Fruit fly (Drosophila melanogaster) whole organism, prepupa: Measurements from ENCODE around the gene GstD3.
A peak's percentile ranks its signal among the peaks of the same experiment; 100 is the strongest.

ENCODE experiments used
- Blimp-1 ChIP-seq: fragments of 200-800 bp; sonication (Bioruptor generic); optimal IDR thresholded peaks from 3 replicates; lab custom pipeline; 2017; ENCODE audit warnings: missing biosample characterization, missing genetic modification characterization, mild to moderate bottlenecking, moderate library complexity, missing genetic modification reagents
- CG10631 ChIP-seq: fragments of 200-800 bp; sonication (Bioruptor generic); optimal IDR thresholded peaks from 2 replicates; lab custom pipeline; 2016; ENCODE audit warnings: missing biosample characterization, missing genetic modification characterization
- CG10669 ChIP-seq: fragments of 200-800 bp; sonication (Bioruptor generic); optimal IDR thresholded peaks from 3 replicates; lab custom pipeline; 2018; ENCODE audit warnings: missing biosample characterization, mild to moderate bottlenecking, missing genetic modification characterization, moderate library complexity
- CG11294 ChIP-seq: fragments of 200-800 bp; sonication (Bioruptor generic); IDR thresholded peaks from 2 replicates; pipeline ENCODE4 v1.3.6; 2022; ENCODE audit warnings: missing biosample characterization, missing genetic modification characterization
- CG11762 ChIP-seq: fragments of 200-800 bp; sonication (Bioruptor generic); optimal IDR thresholded peaks from 3 replicates; lab custom pipeline; 2016; ENCODE audit warnings: missing biosample characterization, missing genetic modification characterization; ENCODE audit not compliant: insufficient read depth
- CG15336 ChIP-seq: fragments of 200-800 bp; sonication (Bioruptor generic); IDR thresholded peaks from 2 replicates; pipeline ENCODE4 v1.3.6; 2022; ENCODE audit warnings: missing biosample characterization, missing genetic modification characterization
- CG1621 ChIP-seq: fragments of 200-800 bp; sonication (Bioruptor generic); optimal IDR thresholded peaks from 3 replicates; lab custom pipeline; 2018; ENCODE audit warnings: missing biosample characterization, mild to moderate bottlenecking, missing genetic modification characterization
- CG16779 ChIP-seq: fragments of 200-800 bp; sonication (Bioruptor generic); optimal IDR thresholded peaks from 3 replicates; lab custom pipeline; 2017; ENCODE audit warnings: missing biosample characterization, mild to moderate bottlenecking, missing genetic modification characterization
- CG31627 ChIP-seq: fragments of 200-800 bp; sonication (Bioruptor generic); optimal IDR thresholded peaks from 3 replicates; lab custom pipeline; 2016; ENCODE audit warnings: missing biosample characterization, missing genetic modification characterization
- CG32006 ChIP-seq: fragments of 200-800 bp; sonication (Bioruptor generic); optimal IDR thresholded peaks from 3 replicates; lab custom pipeline; 2017; ENCODE audit warnings: missing biosample characterization, mild to moderate bottlenecking, missing genetic modification characterization
- CG34406 ChIP-seq: fragments of 200-800 bp; sonication (Bioruptor generic); optimal IDR thresholded peaks from 3 replicates; lab custom pipeline; 2016; ENCODE audit warnings: missing biosample characterization, missing genetic modification characterization
- CG3919 ChIP-seq: fragments of 200-800 bp; sonication (Bioruptor generic); optimal IDR thresholded peaks from 3 replicates; lab custom pipeline; 2016; ENCODE audit warnings: missing biosample characterization, missing genetic modification characterization
- CG4318 ChIP-seq: fragments of 200-800 bp; sonication (Bioruptor generic); optimal IDR thresholded peaks from 3 replicates; lab custom pipeline; 2017; ENCODE audit warnings: missing biosample characterization, mild to moderate bottlenecking, missing genetic modification characterization
- CG6276 ChIP-seq: fragments of 200-800 bp; sonication (Bioruptor generic); optimal IDR thresholded peaks from 2 replicates; lab custom pipeline; 2017; ENCODE audit warnings: missing biosample characterization, mild to moderate bottlenecking, missing genetic modification characterization
- CG6792 ChIP-seq: fragments of 200-800 bp; sonication (Bioruptor generic); optimal IDR thresholded peaks from 3 replicates; lab custom pipeline; 2016; ENCODE audit warnings: missing biosample characterization, missing genetic modification characterization
- CG6854 ChIP-seq: fragments of 200-800 bp; sonication (Bioruptor generic); optimal IDR thresholded peaks from 2 replicates; lab custom pipeline; 2017; ENCODE audit warnings: missing biosample characterization, mild to moderate bottlenecking, missing genetic modification characterization
- CG8119 ChIP-seq: fragments of 200-800 bp; sonication (Bioruptor generic); IDR thresholded peaks from 3 replicates; pipeline ENCODE4 v1.3.6; 2022; ENCODE audit warnings: missing biosample characterization, missing genetic modification characterization
- CG8632 ChIP-seq: fragments of 200-800 bp; sonication (Bioruptor generic); optimal IDR thresholded peaks from 3 replicates; lab custom pipeline; 2016; ENCODE audit warnings: missing biosample characterization, missing genetic modification characterization
- CG9139 ChIP-seq: fragments of 200-800 bp; sonication (Bioruptor generic); optimal IDR thresholded peaks from 3 replicates; lab custom pipeline; 2017; ENCODE audit warnings: missing biosample characterization, mild to moderate bottlenecking, missing genetic modification characterization
- Eip75B ChIP-seq: fragments of 200-800 bp; sonication (Bioruptor generic); optimal IDR thresholded peaks from 3 replicates; lab custom pipeline; 2016; ENCODE audit warnings: missing biosample characterization, missing genetic modification characterization
- Eip78C ChIP-seq: fragments of 200-800 bp; sonication (Bioruptor generic); peaks from one replicate; lab custom pipeline; 2016; ENCODE audit warnings: missing biosample characterization, missing genetic modification characterization
- Eip93F ChIP-seq: fragments of 200-800 bp; sonication (Bioruptor generic); optimal IDR thresholded peaks from 2 replicates; lab custom pipeline; 2016; ENCODE audit warnings: missing biosample characterization, mild to moderate bottlenecking, missing genetic modification characterization
- Ets96B ChIP-seq: fragments of 200-800 bp; optimal IDR thresholded peaks from 2 replicates; lab custom pipeline; 2019; ENCODE audit warnings: missing biosample characterization, mild to moderate bottlenecking, missing genetic modification characterization, moderate library complexity
- Hr39 ChIP-seq: fragments of 200-800 bp; sonication (Bioruptor generic); optimal IDR thresholded peaks from 2 replicates; lab custom pipeline; 2016; ENCODE audit warnings: missing biosample characterization, missing genetic modification characterization
- Hr4 ChIP-seq: fragments of 200-800 bp; sonication (Bioruptor generic); optimal IDR thresholded peaks from 3 replicates; lab custom pipeline; 2016; ENCODE audit warnings: missing biosample characterization, missing genetic modification characterization
- Lpt ChIP-seq: fragments of 200-800 bp; sonication (Bioruptor generic); optimal IDR thresholded peaks from 3 replicates; lab custom pipeline; 2016; ENCODE audit warnings: missing biosample characterization, missing genetic modification characterization
- Met ChIP-seq: fragments of 200-800 bp; sonication (Bioruptor generic); optimal IDR thresholded peaks from 3 replicates; lab custom pipeline; 2016; ENCODE audit warnings: missing biosample characterization, missing genetic modification characterization
- OdsH ChIP-seq: fragments of 200-800 bp; sonication (Bioruptor generic); optimal IDR thresholded peaks from 3 replicates; lab custom pipeline; 2016; ENCODE audit warnings: missing biosample characterization, missing genetic modification characterization
- Sox14 ChIP-seq: fragments of 200-800 bp; sonication (Bioruptor generic); optimal IDR thresholded peaks from 3 replicates; lab custom pipeline; 2016; ENCODE audit warnings: missing biosample characterization, missing genetic modification characterization
- Sox15 ChIP-seq: fragments of 200-800 bp; sonication (Bioruptor generic); optimal IDR thresholded peaks from 3 replicates; lab custom pipeline; 2016; ENCODE audit warnings: missing biosample characterization, missing genetic modification characterization
- acj6 ChIP-seq: fragments of 200-800 bp; sonication (Bioruptor generic); optimal IDR thresholded peaks from 3 replicates; lab custom pipeline; 2016; ENCODE audit warnings: missing biosample characterization, missing genetic modification characterization
- cyc ChIP-seq: fragments of 200-800 bp; sonication (Bioruptor generic); optimal IDR thresholded peaks from 3 replicates; lab custom pipeline; 2016; ENCODE audit warnings: missing biosample characterization, missing genetic modification characterization
- dsx ChIP-seq: fragments of 200-800 bp; optimal IDR thresholded peaks from 3 replicates; lab custom pipeline; 2019; ENCODE audit warnings: missing biosample characterization, mild to moderate bottlenecking, missing genetic modification characterization, moderate library complexity; ENCODE audit not compliant: poor library complexity, severe bottlenecking
- eg ChIP-seq: fragments of 200-800 bp; sonication (Bioruptor generic); IDR thresholded peaks from 3 replicates; pipeline ENCODE4 v1.3.6; 2022; ENCODE audit warnings: missing biosample characterization, missing genetic modification characterization
- esn ChIP-seq: fragments of 200-800 bp; sonication (Bioruptor generic); optimal IDR thresholded peaks from 2 replicates; lab custom pipeline; 2016; ENCODE audit warnings: missing biosample characterization, mild to moderate bottlenecking, missing genetic modification characterization, moderate library complexity
- fd85E ChIP-seq: fragments of 200-800 bp; sonication (Bioruptor generic); optimal IDR thresholded peaks from 3 replicates; lab custom pipeline; 2016; ENCODE audit warnings: missing biosample characterization, missing genetic modification characterization
- fkh ChIP-seq: fragments of 200-800 bp; sonication (Bioruptor generic); optimal IDR thresholded peaks from 3 replicates; lab custom pipeline; 2017; ENCODE audit warnings: missing biosample characterization, mild to moderate bottlenecking, missing genetic modification characterization, moderate library complexity
- net ChIP-seq: fragments of 200-800 bp; sonication (Bioruptor generic); optimal IDR thresholded peaks from 3 replicates; lab custom pipeline; 2016; ENCODE audit warnings: missing biosample characterization, missing genetic modification characterization
- pdm3 ChIP-seq: fragments of 200-800 bp; sonication (Bioruptor generic); optimal IDR thresholded peaks from 3 replicates; lab custom pipeline; 2016; ENCODE audit warnings: missing biosample characterization, missing genetic modification characterization
- salr ChIP-seq, 2 experiments: fragments of 200-800 bp; sonication (Bioruptor generic); optimal IDR thresholded peaks; 3 replicates each; lab custom pipeline; 2016 to 2018; ENCODE audit warnings: missing biosample characterization in 2 of 2, missing genetic modification characterization in 2 of 2, mild to moderate bottlenecking in 1 of 2
- ss ChIP-seq, 2 experiments: fragments of 200-800 bp; sonication (Bioruptor generic); optimal IDR thresholded peaks; 2 replicates in 1 of 2; 3 replicates in 1 of 2; lab custom pipeline; 2017 to 2018; ENCODE audit warnings: mild to moderate bottlenecking in 2 of 2, missing biosample characterization in 2 of 2, missing genetic modification characterization in 2 of 2, moderate library complexity in 1 of 2
- svp ChIP-seq: fragments of 200-800 bp; sonication (Bioruptor generic); peaks from one replicate; lab custom pipeline; 2016; ENCODE audit warnings: missing biosample characterization, missing genetic modification characterization
- topi ChIP-seq: fragments of 200-800 bp; sonication (Bioruptor generic); optimal IDR thresholded peaks from 3 replicates; lab custom pipeline; 2016; ENCODE audit warnings: missing biosample characterization, missing genetic modification characterization
- vri ChIP-seq: fragments of 200-800 bp; sonication (Bioruptor generic); optimal IDR thresholded peaks from 3 replicates; lab custom pipeline; 2016; ENCODE audit warnings: missing biosample characterization, mild to moderate bottlenecking, missing genetic modification characterization

GstD3 gene

dm6 chr3R:12402935-12403334 lies 30.1 kb downstream of the GstD3 start (continued):
- peak; percentile 92 for TF ChIP-seq CG32006 (GFP tag; lab: Kevin White, UChicago)
- TF ChIP-seq CG11294 (GFP tag; lab: Robert Waterston, UW): peak; percentile 75
- peak; percentile 98 for TF ChIP-seq esn (GFP tag; lab: Kevin White, UChicago)
- TF ChIP-seq pdm3 (GFP tag; lab: Kevin White, UChicago): peak; percentile 93
- peak; percentile 90 for TF ChIP-seq Sox15 (GFP tag; lab: Kevin White, UChicago)
- peak; percentile 96 for TF ChIP-seq CG10669 (GFP tag; lab: Kevin White, UChicago)
- peak; percentile 97 for TF ChIP-seq Met (GFP tag; lab: Kevin White, UChicago)
- peak in 1 of 2 experiments; percentile 94 for TF ChIP-seq salr (GFP tag; optimal IDR thresholded peaks at IDR 0.05; lab: Kevin White, UChicago)
- peak; percentile 93 for TF ChIP-seq Blimp-1
- TF ChIP-seq OdsH: peak; percentile 95
- peak; percentile 81 for TF ChIP-seq Lpt (GFP tag; lab: Kevin White, UChicago)
- TF ChIP-seq CG9139: peak; percentile 96
- TF ChIP-seq CG34406: peak; percentile 97
- peak; percentile 97 for TF ChIP-seq CG8632 (GFP tag; lab: Kevin White, UChicago)
- peak; percentile 96 for TF ChIP-seq Sox14 (GFP tag; lab: Kevin White, UChicago)
- peak; percentile 99 for TF ChIP-seq Eip78C (GFP tag; lab: Kevin White, UChicago)
- peak; percentile 99 for TF ChIP-seq CG6854 (GFP tag; lab: Kevin White, UChicago)
- peak; percentile 94 for TF ChIP-seq CG6276 (GFP tag; lab: Kevin White, UChicago)
- TF ChIP-seq acj6: peak; percentile 93
- peak; percentile 100 for TF ChIP-seq CG3919 (GFP tag; lab: Kevin White, UChicago)
- TF ChIP-seq CG11762: peak; percentile 99
- TF ChIP-seq CG16779 (tag; lab: Kevin White, UChicago): peak; percentile 92
- TF ChIP-seq Eip93F (GFP tag; lab: Kevin White, UChicago): peak; percentile 96
- peak; percentile 73 for TF ChIP-seq fkh (GFP tag; lab: Kevin White, UChicago)
- peak; percentile 96 for TF ChIP-seq CG6792 (GFP tag; lab: Kevin White, UChicago)
- peak; percentile 91 for TF ChIP-seq CG10631
- TF ChIP-seq ss (GFP tag; optimal IDR thresholded peaks at IDR 0.05; lab: Kevin White, UChicago): peak; percentile 97 to 98
- peak; percentile 94 for TF ChIP-seq CG1621 (tag; lab: Kevin White, UChicago)

dm6 chr3R:12405134-12405533 lies 32.3 kb downstream of the GstD3 start:
- peak; percentile 18 for TF ChIP-seq vri (GFP tag; lab: Kevin White, UChicago)
- TF ChIP-seq CG15336 (GFP tag; lab: Robert Waterston, UW): no peak
- TF ChIP-seq Eip93F (GFP tag; lab: Kevin White, UChicago): peak; percentile 26

- TF ChIP-seq CG6276 (GFP tag; lab: Kevin White, UChicago) (no peak), cyc (no peak), CG6792 (GFP tag; lab: Kevin White, UChicago) (no peak), CG4318 (GFP tag; lab: Kevin White, UChicago) (no peak), Eip75B (GFP tag; lab: Kevin White, UChicago) (no peak), acj6 (no peak)
These were observed 33.0 kb downstream of the GstD3 start, which contains the start of gene Cyp9f2 for dm6 chr3R:12405928-12406234. TSS of gene Cyp9f2 (minus strand) at chr3R:12406028.

- TF ChIP-seq dsx (GFP tag; lab: Kevin White, UChicago): peak; percentile 2
- TF ChIP-seq vri (GFP tag; lab: Kevin White, UChicago): peak; percentile 16
- TF ChIP-seq eg (GFP tag; lab: Robert Waterston, UW): peak; percentile 70
- TF ChIP-seq Ets96B: peak; percentile 25
- peak; percentile 84 to 89 for TF ChIP-seq ss (GFP tag; optimal IDR thresholded peaks at IDR 0.05; lab: Kevin White, UChicago)
- no peak for TF ChIP-seq Sox15 (GFP tag; lab: Kevin White, UChicago)
- peak; percentile 59 for TF ChIP-seq CG8119 (GFP tag; lab: Robert Waterston, UW)
- peak; percentile 61 for TF ChIP-seq CG1621 (tag; lab: Kevin White, UChicago)
- TF ChIP-seq Sox14 (GFP tag; lab: Kevin White, UChicago): peak; percentile 19
- peak; percentile 87 for TF ChIP-seq CG9139
- peak; percentile 76 for TF ChIP-seq net
- no peak for TF ChIP-seq fd85E (GFP tag; lab: Kevin White, UChicago)
- TF ChIP-seq svp (GFP tag; lab: Kevin White, UChicago): peak; percentile 69
- TF ChIP-seq CG31627 (GFP tag; lab: Kevin White, UChicago): peak; percentile 26
- peak; percentile 42; the same call in 1 of the 2 replicates for TF ChIP-seq CG15336 (GFP tag; lab: Robert Waterston, UW)
- TF ChIP-seq topi: peak; percentile 24
- TF ChIP-seq Hr4: peak; percentile 1
- TF ChIP-seq Hr39 (GFP tag; lab: Kevin White, UChicago): peak; percentile 28
These were observed 33.6 kb downstream of the GstD3 start, which contains the start of gene CG5167 for dm6 chr3R:12406235-12407196. TSS of gene CG5167 (plus strand) at chr3R:12406532.
